Worm (Caenorhabditis elegans): ENCODE measurements around the gene T19C9.10.

The T19C9.10 gene

DNA sequence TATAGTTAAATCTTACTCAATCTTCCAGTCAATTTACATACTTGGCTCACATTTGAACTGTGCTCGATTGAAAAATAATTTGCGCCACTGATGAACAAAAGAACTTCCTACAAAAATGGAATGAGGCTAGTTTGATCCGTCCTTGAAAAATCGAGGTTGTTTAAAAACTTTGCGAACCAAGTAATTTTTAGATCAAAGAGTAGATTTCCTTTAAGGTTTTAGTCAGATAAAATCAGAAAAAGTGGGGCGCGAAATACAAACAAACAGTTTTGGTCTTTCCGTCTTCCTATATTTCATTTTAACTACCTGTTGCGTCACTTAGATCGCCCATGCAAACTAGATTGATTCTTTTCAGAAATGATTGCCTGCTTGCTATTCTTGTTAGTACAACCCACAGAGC lies 34.5 kb upstream of the T19C9.10 start, which contains the start of gene Y68A4A.10:
Gene Y68A4A.10 (plus strand): TSS at position 301 of the 400 bp plus-strand sequence.
- TF ChIP-seq fax-1 (tag; optimal IDR thresholded peaks at IDR 0.05) (no peak), ahr-1 (tag; optimal IDR thresholded peaks at IDR 0.05) (no peak), ceh-48 (tag; optimal IDR thresholded peaks at IDR 0.05) (no peak), hlh-13 (GFP tag; optimal IDR thresholded peaks at IDR 0.05) (no peak), ceh-22 (tag; optimal IDR thresholded peaks at IDR 0.05) (no peak), pax-1 (tag; optimal IDR thresholded peaks at IDR 0.05) (no peak), elt-2 (tag; optimal IDR thresholded peaks at IDR 0.05) (no peak), ama-1 (optimal IDR thresholded peaks at IDR 0.05) (no peak), odd-2 (tag; optimal IDR thresholded peaks at IDR 0.05) (no peak), sox-4 (tag; optimal IDR thresholded peaks at IDR 0.05) (no peak), hlh-8 (tag; optimal IDR thresholded peaks at IDR 0.05) (no peak), sox-2 (GFP tag; IDR thresholded peaks at IDR 0.05) (no peak)

DNA sequence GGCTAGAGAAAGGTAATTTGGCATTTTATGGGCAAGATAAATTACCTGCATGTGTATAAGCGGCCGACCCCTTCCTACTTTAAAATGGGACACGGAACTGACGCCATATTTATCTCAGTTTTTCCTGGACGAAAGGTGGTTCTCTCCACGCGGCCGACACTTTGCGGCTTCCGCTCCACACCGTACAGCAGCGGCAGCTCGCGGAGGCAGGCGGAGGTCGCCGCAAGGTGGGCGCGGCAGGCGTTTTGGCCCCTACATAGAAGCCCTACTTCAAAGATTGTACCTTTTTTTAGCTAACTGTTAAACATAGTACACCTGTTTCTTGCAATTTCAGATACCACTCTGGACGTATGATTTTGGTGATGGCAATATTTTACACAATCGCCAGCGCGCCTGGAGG lies 29.9 kb upstream of the T19C9.10 start:
- TF ChIP-seq tbx-2 (tag; optimal IDR thresholded peaks at IDR 0.05) (no peak), lin-11 (tag; optimal IDR thresholded peaks at IDR 0.05) (no peak), pha-4 (tag; optimal IDR thresholded peaks at IDR 0.05) (no peak), T23F11.4 (GFP tag; optimal IDR thresholded peaks at IDR 0.05) (no peak), tbx-7 (tag; optimal IDR thresholded peaks at IDR 0.05) (no peak), nfya-1 (tag; optimal IDR thresholded peaks at IDR 0.05) (no peak), ttx-3 (tag; optimal IDR thresholded peaks at IDR 0.05) (no peak), unc-42 (tag; optimal IDR thresholded peaks at IDR 0.05) (no peak), C38D4.7 (GFP tag; optimal IDR thresholded peaks at IDR 0.05) (no peak), sdc-2 (tag; optimal IDR thresholded peaks at IDR 0.05) (no peak), K09A11.1 (tag; optimal IDR thresholded peaks at IDR 0.05; ENCODE audit: insufficient read depth) (no peak), ceh-34 (tag; optimal IDR thresholded peaks at IDR 0.05) (no peak), ahr-1 (tag; optimal IDR thresholded peaks at IDR 0.05) (no peak), che-1 (tag; optimal IDR thresholded peaks at IDR 0.05) (no peak), ceh-24 (tag; optimal IDR thresholded peaks at IDR 0.05) (no peak), unc-86 (tag; optimal IDR thresholded peaks at IDR 0.05) (no peak)

DNA sequence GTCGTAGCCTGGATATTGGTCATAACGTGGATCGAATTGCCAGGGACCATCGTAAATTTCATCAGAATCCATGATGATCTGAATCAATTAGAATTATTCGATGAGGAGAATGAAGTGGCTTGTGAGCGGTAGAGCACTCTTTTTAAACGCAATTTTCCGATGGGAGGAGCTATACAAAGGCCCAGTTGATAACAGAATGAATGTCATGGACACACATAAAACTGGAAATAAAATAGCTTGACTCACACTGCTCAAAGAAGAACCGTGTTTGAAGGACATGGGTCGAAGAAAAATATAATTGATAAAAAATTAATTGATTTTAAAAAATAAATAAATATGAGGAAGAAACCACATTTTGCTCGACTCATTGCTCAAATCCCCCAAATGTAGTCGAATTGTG lies 28.3 kb upstream of the T19C9.10 start, which contains the start of gene Y68A4A.13:
Gene Y68A4A.13 (minus strand): TSS at position 101 of the 400 bp plus-strand sequence.
- no peak for TF ChIP-seq tbx-7 (tag; optimal IDR thresholded peaks at IDR 0.05)

DNA sequence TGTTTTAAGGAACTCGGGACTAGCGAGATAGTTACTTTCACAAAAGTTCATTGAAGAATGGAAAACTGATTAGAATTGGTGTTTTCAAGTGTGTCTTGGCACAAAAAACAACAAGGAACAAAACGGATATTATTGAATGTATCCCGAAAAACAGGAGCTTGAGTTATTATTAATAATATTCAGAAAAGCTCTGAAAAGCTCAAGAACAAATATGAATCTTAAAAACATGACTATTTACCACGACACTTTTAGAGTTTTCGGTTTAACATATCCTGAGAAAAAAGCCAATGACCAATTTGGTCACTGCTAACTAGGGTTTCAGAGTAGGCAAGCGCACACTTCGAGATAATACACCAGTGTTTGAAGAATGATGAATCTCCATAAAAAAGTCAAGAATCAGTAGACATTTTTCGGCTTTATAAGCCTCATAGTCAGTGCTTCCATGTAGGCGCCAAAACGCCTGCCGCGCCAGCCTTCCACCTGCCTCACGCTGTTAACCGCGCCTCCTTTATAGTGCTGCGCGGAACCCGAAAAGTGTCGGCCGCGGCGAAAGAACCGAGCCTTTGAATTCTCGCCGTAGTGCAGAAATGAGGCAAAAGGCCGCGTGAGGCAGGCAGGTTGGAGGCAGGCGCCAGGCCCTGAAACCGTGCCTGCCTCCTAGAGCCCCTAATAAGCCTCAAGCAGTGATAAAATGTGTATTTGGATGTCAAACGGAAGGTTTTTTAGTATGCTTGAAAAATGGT lies 24.2 kb upstream of the T19C9.10 start, which contains the start of gene srh-236:
Gene srh-236 (minus strand): TSS at position 51 of the 743 bp plus-strand sequence.
- TF ChIP-seq pag-3 (tag; optimal IDR thresholded peaks at IDR 0.05; ENCODE audit: borderline replicate concordance) (peak; percentile 59), che-1 (tag; optimal IDR thresholded peaks at IDR 0.05) (no peak)

DNA sequence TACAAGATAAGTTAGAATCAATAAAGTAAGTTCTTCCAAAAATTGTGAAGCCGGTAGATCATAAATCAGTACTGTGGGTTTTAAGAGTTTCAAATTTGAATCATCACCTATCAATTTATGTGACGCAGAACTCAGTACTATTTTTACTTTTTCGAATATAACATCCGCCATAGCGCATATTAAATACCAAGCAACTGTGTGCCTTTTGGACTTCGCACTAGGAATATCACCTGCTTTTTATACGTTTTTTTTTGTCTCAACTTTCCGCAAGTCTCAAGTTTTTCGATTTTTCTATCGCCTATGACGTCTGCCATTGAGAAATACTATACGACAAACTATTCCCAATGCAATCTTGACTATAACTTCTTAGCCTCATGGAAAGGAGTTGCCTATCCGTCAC lies 23.6 kb upstream of the T19C9.10 start, which contains the start of gene srh-113:
Gene srh-113 (plus strand): TSS at position 301 of the 400 bp plus-strand sequence.
- no peak for TF ChIP-seq ztf-16 (tag; optimal IDR thresholded peaks at IDR 0.05)
- TF ChIP-seq tbx-7 (tag; optimal IDR thresholded peaks at IDR 0.05) = no peak
- TF ChIP-seq C38D4.7 (GFP tag; optimal IDR thresholded peaks at IDR 0.05) = no peak
- no peak for TF ChIP-seq pax-1 (tag; optimal IDR thresholded peaks at IDR 0.05)
- TF ChIP-seq ref-2 (tag; optimal IDR thresholded peaks at IDR 0.05) = no peak
- no peak for TF ChIP-seq pros-1 (tag; optimal IDR thresholded peaks at IDR 0.05)
- no peak for TF ChIP-seq che-1 (tag; optimal IDR thresholded peaks at IDR 0.05)
- TF ChIP-seq fkh-10 (GFP tag; optimal IDR thresholded peaks at IDR 0.05) = no peak

All from whole organism, late embryonic.